Worm (Caenorhabditis elegans): Measurements from ENCODE around the gene F59A1.6.

Gene F59A1.6

DNA sequence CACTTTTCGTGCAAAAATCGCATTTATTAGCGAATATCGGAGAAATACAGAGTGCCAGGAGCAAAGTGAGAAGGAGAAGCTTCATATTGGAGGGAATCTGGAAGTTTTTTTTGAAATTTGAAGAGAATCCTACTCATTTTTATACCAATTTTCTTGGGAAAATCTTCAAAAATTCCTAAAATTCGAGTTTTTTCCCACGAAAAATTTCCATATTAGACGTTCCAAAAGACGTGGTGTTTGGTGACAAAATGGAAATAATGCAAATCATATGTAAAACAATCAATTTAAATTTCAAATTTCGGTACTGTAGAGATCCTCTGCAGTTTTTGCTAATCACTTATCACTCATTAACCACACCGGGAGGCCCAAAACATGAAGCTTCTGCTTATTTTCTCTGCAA is at the start of gene F59A1.6, which contains the start of gene F59A1.16:
TSS of gene F59A1.6 (plus strand) at position 285 of the 400 bp plus-strand sequence.
TSS of gene F59A1.16 (minus strand) at position 101 of the 400 bp plus-strand sequence.
- TF ChIP-seq aly-1 (tag; optimal IDR thresholded peaks at IDR 0.05), result no peak
- no peak for TF ChIP-seq scrt-1 (GFP tag; IDR thresholded peaks at IDR 0.05)
- TF ChIP-seq hmbx-1 (tag; optimal IDR thresholded peaks at IDR 0.05), result no peak
- TF ChIP-seq F13C5.2 (tag; optimal IDR thresholded peaks at IDR 0.05), result no peak
- TF ChIP-seq hmg-4 (GFP tag; optimal IDR thresholded peaks at IDR 0.05), result no peak
- no peak for TF ChIP-seq ceh-36 (tag; optimal IDR thresholded peaks at IDR 0.05)
- TF ChIP-seq ama-1 (optimal IDR thresholded peaks at IDR 0.05), result no peak
- no peak for TF ChIP-seq flt-1 (GFP tag; IDR thresholded peaks at IDR 0.05)
- no peak for TF ChIP-seq hnd-1 (tag; optimal IDR thresholded peaks at IDR 0.05)
- no peak for TF ChIP-seq sea-1 (GFP tag; conservative IDR thresholded peaks at IDR 0.05)
- TF ChIP-seq B0310.2 (tag; optimal IDR thresholded peaks at IDR 0.05), result no peak
- TF ChIP-seq tra-4 (tag; optimal IDR thresholded peaks at IDR 0.05), result no peak
- no peak for TF ChIP-seq pes-1 (GFP tag; IDR thresholded peaks at IDR 0.05)
- TF ChIP-seq tbx-11 (GFP tag; IDR thresholded peaks at IDR 0.05), result no peak
- no peak for TF ChIP-seq ceh-13 (GFP tag; optimal IDR thresholded peaks at IDR 0.05)
- no peak for TF ChIP-seq ets-7 (tag; optimal IDR thresholded peaks at IDR 0.05)

DNA sequence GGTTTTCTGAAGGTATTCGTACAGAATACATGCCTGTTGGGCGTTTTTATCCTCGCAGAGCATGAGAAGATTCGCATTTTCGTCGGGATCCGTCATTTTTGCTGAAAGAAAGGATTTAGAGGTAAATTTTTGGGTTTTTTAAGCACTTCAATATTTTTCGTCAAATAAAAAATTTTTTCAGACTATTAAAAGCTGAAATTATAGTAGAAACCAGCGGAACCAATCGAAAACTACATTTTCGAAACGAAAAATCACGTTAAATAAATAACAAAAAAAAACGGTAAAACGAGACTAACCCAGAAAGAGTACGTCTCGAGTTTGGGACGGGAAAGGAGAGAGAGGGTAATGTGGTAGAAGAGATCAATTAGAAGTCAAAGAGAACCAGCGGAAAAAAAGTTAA is 34.5 kb upstream of the F59A1.6 start, which contains the start of gene fbxa-192:
TSS of gene fbxa-192 (minus strand) at position 101 of the 400 bp plus-strand sequence.
- TF ChIP-seq hmg-4 (GFP tag; optimal IDR thresholded peaks at IDR 0.05), result no peak
- TF ChIP-seq scrt-1 (GFP tag; IDR thresholded peaks at IDR 0.05), result no peak
- TF ChIP-seq hnd-1 (tag; optimal IDR thresholded peaks at IDR 0.05), result no peak
- TF ChIP-seq flt-1 (GFP tag; IDR thresholded peaks at IDR 0.05), result no peak
- TF ChIP-seq F13C5.2 (tag; optimal IDR thresholded peaks at IDR 0.05), result no peak
- TF ChIP-seq aly-1 (tag; optimal IDR thresholded peaks at IDR 0.05), result no peak
- TF ChIP-seq ets-7 (tag; optimal IDR thresholded peaks at IDR 0.05), result no peak
- TF ChIP-seq ama-1 (optimal IDR thresholded peaks at IDR 0.05), result no peak
- no peak for TF ChIP-seq tra-4 (tag; optimal IDR thresholded peaks at IDR 0.05)
- TF ChIP-seq tbx-11 (GFP tag; IDR thresholded peaks at IDR 0.05), result no peak
- no peak for TF ChIP-seq B0310.2 (tag; optimal IDR thresholded peaks at IDR 0.05)

DNA sequence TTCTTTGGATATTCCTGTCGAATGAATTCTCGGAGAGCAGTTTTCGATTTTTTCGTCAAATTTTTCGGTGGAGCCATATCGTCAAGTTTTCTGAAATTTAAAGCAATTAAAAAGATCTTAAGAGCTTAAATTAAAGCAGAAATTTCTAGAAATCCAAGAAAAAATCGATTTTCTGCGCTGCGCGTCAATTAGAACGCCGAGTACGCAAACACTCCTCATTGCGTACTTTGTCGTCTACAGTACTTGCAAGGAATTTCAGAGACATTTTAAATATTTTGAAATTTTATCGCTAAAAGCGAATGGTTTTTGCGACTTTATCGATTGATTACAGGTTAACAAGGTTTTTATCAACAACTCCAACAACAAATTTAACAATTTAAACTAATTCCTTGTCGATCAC is 29.7 kb upstream of the F59A1.6 start:
- TF ChIP-seq pes-1 (GFP tag; IDR thresholded peaks at IDR 0.05), result no peak
- no peak for TF ChIP-seq tra-4 (tag; optimal IDR thresholded peaks at IDR 0.05)
- TF ChIP-seq ets-7 (tag; optimal IDR thresholded peaks at IDR 0.05), result no peak

DNA sequence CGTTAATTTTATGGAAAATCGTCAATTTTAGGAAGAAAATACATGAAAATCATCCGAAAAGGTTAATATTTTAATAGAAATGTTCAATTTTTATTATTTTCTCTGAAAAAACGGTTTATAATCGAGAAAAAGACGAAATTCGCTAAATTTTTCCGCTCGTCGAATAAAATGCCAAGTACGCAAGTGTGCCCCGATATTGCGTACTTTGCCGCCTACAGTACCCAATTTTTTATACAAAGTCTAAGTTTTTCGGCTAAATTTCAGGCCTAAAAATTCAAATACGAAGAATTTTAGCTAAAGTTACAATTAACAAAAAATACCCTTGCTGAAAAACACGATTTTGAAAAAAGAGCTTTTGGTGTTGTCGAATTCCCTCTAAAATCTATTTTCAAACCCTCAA is 26.1 kb upstream of the F59A1.6 start:
- TF ChIP-seq ets-7 (tag; optimal IDR thresholded peaks at IDR 0.05), result no peak
- no peak for TF ChIP-seq scrt-1 (GFP tag; IDR thresholded peaks at IDR 0.05)
- no peak for TF ChIP-seq hnd-1 (tag; optimal IDR thresholded peaks at IDR 0.05)
- TF ChIP-seq ceh-13 (GFP tag; optimal IDR thresholded peaks at IDR 0.05), result no peak
- TF ChIP-seq F13C5.2 (tag; optimal IDR thresholded peaks at IDR 0.05), result no peak

DNA sequence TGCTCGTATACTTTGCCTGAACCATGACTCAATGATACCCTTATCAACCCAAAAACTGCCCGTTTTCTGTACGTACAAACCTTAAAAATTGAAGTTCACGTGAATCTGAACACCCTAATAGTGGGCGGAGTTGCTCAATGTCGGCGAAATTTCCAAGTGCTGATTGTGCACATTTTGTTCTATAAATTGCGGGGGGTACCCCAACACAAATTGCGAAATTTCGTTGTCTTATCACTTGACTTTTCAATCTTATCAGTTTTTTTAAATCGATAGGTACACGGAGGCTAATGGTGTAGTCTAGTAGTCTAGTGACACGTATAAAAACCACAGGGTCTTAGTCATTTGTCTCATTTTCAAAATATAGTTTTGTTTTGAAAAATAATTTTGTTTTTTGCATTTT is 25.7 kb upstream of the F59A1.6 start, which contains the start of gene fbxa-108:
TSS of gene fbxa-108 (minus strand) at position 158 of the 400 bp plus-strand sequence.
- TF ChIP-seq hmbx-1 (tag; optimal IDR thresholded peaks at IDR 0.05) (no peak), flt-1 (GFP tag; IDR thresholded peaks at IDR 0.05) (no peak), ama-1 (optimal IDR thresholded peaks at IDR 0.05) (no peak), aly-1 (tag; optimal IDR thresholded peaks at IDR 0.05) (no peak), ceh-13 (GFP tag; optimal IDR thresholded peaks at IDR 0.05) (no peak)

DNA sequence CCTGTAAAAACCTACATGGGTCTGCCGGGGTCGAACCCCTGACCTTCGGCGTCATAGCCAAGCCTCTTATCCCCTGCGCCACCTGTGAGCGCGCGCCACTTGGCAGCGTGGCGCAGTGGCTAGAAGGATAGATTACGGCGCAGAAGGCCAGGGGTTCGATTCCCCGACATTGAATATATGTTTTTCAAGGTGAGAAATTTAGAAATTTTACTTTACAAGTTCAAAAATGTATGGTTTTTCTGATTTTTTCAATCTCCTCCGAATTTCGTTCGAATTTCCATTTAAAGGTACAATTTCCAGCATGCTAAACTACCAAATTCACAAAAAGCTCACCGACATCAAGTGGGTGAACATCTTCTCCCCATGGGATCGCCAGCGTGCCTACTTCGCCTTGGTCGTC is 24.9 kb upstream of the F59A1.6 start, which contains the start of gene dgat-2:
TSS of gene dgat-2 (plus strand) at position 301 of the 400 bp plus-strand sequence.
- TF ChIP-seq ceh-13 (GFP tag; optimal IDR thresholded peaks at IDR 0.05), result no peak
- no peak for TF ChIP-seq hmg-4 (GFP tag; optimal IDR thresholded peaks at IDR 0.05)
- no peak for TF ChIP-seq F13C5.2 (tag; optimal IDR thresholded peaks at IDR 0.05)

DNA sequence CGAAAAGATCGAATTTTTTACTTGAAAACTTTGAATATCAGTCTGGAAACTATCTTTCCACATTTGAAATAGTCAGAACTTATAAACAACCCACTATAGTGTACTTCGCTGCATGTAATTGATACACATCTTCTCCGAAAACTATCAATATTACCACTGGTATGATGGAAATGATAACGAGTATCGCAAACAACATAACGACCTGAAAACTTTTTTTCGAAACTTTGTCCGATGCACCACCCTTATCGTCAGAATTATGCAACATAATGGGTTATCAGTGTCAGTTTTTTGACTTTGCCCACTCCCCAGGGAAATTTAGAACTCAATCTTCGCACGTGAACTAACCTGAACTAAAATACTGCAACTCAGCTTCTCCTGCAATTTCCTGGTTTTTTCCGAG is 22.7 kb upstream of the F59A1.6 start:
- TF ChIP-seq ceh-36 (tag; optimal IDR thresholded peaks at IDR 0.05) (no peak), ceh-13 (GFP tag; optimal IDR thresholded peaks at IDR 0.05) (no peak), scrt-1 (GFP tag; IDR thresholded peaks at IDR 0.05) (no peak), F13C5.2 (tag; optimal IDR thresholded peaks at IDR 0.05) (no peak), flt-1 (GFP tag; IDR thresholded peaks at IDR 0.05) (no peak), hmbx-1 (tag; optimal IDR thresholded peaks at IDR 0.05) (no peak), tbx-11 (GFP tag; IDR thresholded peaks at IDR 0.05) (no peak), hmg-4 (GFP tag; optimal IDR thresholded peaks at IDR 0.05) (no peak), B0310.2 (tag; optimal IDR thresholded peaks at IDR 0.05) (no peak), pes-1 (GFP tag; IDR thresholded peaks at IDR 0.05) (no peak), hnd-1 (tag; optimal IDR thresholded peaks at IDR 0.05) (no peak), tra-4 (tag; optimal IDR thresholded peaks at IDR 0.05) (no peak), tbx-37 (GFP tag; conservative IDR thresholded peaks at IDR 0.05) (no peak), aly-1 (tag; optimal IDR thresholded peaks at IDR 0.05) (no peak), sea-1 (GFP tag; conservative IDR thresholded peaks at IDR 0.05) (no peak)

DNA sequence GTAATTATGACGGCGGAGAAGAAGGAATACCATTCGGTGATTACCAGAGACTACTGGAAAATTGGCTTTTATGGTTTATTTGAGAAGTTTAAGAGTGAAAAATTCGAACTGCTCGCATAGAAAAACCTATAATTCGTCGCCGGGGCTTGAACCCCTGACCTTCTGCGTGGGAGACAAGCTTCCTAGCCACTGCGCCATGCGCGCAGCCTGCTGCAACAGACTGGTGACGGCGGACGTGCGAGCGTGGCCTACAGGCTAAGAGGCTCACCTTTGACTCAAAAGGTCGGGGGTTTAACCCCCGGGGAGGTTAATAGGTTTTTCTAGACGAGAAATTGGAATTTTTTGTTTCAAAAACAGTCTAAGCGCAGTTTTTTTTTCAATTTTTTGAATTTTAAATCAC is 20.6 kb upstream of the F59A1.6 start:
- TF ChIP-seq sea-1 (GFP tag; conservative IDR thresholded peaks at IDR 0.05) (0 out of 2 replicates have a peak, but pooled peaks have one; percentile 25), tra-4 (tag; optimal IDR thresholded peaks at IDR 0.05) (no peak), hnd-1 (tag; optimal IDR thresholded peaks at IDR 0.05) (no peak)

DNA sequence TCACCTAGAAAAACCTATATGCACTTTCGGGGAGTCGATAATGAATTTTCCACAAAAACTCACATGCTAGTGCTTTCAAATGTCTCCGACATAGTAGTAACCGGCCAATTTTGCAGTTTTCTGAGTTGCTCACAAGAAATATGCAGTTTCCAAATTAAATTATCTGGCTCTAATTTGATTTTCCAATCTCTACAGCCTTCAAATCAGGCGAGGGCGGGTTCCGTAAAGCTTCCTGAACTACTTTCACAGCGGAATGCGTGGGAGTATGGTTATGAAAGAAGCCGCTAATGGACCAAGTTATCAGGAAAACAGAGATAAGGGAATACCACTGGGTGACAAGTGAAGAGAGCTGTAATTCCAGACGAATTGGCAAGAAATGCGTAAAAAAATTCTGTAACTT is 19.0 kb upstream of the F59A1.6 start, which contains the start of gene F59A1.11:
TSS of gene F59A1.11 (minus strand) at position 101 of the 400 bp plus-strand sequence.
- no peak for TF ChIP-seq aly-1 (tag; optimal IDR thresholded peaks at IDR 0.05)
- TF ChIP-seq ama-1 (optimal IDR thresholded peaks at IDR 0.05), result no peak
- no peak for TF ChIP-seq hnd-1 (tag; optimal IDR thresholded peaks at IDR 0.05)
- no peak for TF ChIP-seq pes-1 (GFP tag; IDR thresholded peaks at IDR 0.05)
- no peak for TF ChIP-seq ceh-36 (tag; optimal IDR thresholded peaks at IDR 0.05)
- TF ChIP-seq hmbx-1 (tag; optimal IDR thresholded peaks at IDR 0.05), result no peak
- no peak for TF ChIP-seq tbx-11 (GFP tag; IDR thresholded peaks at IDR 0.05)
- TF ChIP-seq ets-7 (tag; optimal IDR thresholded peaks at IDR 0.05), result no peak
- no peak for TF ChIP-seq tra-4 (tag; optimal IDR thresholded peaks at IDR 0.05)
